Worm (Caenorhabditis elegans) whole organism, mixed stage, embryonic: Measurements from ENCODE around the gene wrm-1.

Experiments
- lin-32 ChIP-seq: fragments of 200-800 bp; sonication (Bioruptor generic); optimal IDR thresholded peaks from 2 replicates; lab custom pipeline; 2018; ENCODE audit warnings: mild to moderate bottlenecking, missing genetic modification characterization, missing compliant biosample characterization
- nhr-12 ChIP-seq: fragments of 150-350 bp; optimal IDR thresholded peaks from 2 replicates; lab custom pipeline; 2014; ENCODE audit warnings: missing biosample characterization, missing genetic modification characterization

DNA sequence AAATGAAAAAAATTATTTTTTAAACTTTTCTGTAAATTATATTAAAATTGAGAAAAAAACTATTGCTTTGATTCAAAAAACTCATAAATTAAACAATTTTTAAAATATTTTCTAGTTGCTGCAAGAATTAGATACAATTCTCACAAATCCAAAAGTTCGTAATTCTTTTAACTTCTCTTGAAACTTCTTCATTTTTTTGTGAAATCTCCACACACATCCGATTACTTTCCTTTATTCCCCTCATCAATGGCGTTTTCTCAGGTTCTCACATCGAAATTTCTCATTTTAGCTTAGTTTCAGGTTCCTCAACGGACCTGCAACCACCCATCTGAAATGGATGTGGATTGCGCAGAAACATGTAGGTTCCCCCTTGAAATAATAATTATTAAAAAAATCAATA lies at the start of gene wrm-1:
- TF ChIP-seq nhr-12 (tag; lab: Kevin White, UChicago) (no peak), lin-32 (GFP tag; lab: Kevin White, UChicago) (no peak)
